Fruit fly (Drosophila melanogaster) whole organism, embryonic: Measurements from ENCODE around the gene tst.

Source experiments
- Aef1 ChIP-seq: fragments of 200-800 bp; sonication (Bioruptor generic); IDR thresholded peaks from 3 replicates; pipeline ENCODE4 v1.3.6; 2022; ENCODE audit warnings: missing biosample characterization, missing genetic modification characterization
- B-H2 ChIP-seq: fragments of 200-800 bp; sonication (Bioruptor generic); optimal IDR thresholded peaks from 2 replicates; lab custom pipeline; 2018; ENCODE audit warnings: missing biosample characterization, mild to moderate bottlenecking, missing genetic modification characterization
- CG10979 ChIP-seq: fragments of 200-800 bp; sonication (Bioruptor generic); optimal IDR thresholded peaks from 2 replicates; lab custom pipeline; 2018; ENCODE audit warnings: missing biosample characterization, mild to moderate bottlenecking, missing genetic modification characterization, moderate library complexity
- CG11398 ChIP-seq: fragments of 200-800 bp; sonication (Bioruptor generic); optimal IDR thresholded peaks from 2 replicates; lab custom pipeline; 2016; ENCODE audit warnings: missing biosample characterization, missing genetic modification characterization
- CG11696 ChIP-seq: fragments of 200-800 bp; sonication (Bioruptor generic); IDR thresholded peaks from 2 replicates; pipeline ENCODE4 v1.3.6; 2022; ENCODE audit warnings: missing biosample characterization, missing genetic modification characterization
- CG12391 ChIP-seq: fragments of 200-800 bp; sonication (Bioruptor generic); optimal IDR thresholded peaks from 3 replicates; lab custom pipeline; 2018; ENCODE audit warnings: missing biosample characterization, mild to moderate bottlenecking, missing genetic modification characterization, moderate library complexity
- CG14710 ChIP-seq: fragments of 200-800 bp; sonication (Bioruptor generic); optimal IDR thresholded peaks from 3 replicates; lab custom pipeline; 2019; ENCODE audit warnings: missing biosample characterization, mild to moderate bottlenecking, missing genetic modification characterization, moderate library complexity
- CG15011 ChIP-seq: fragments of 200-800 bp; sonication (Bioruptor generic); optimal IDR thresholded peaks from 3 replicates; lab custom pipeline; 2018; ENCODE audit warnings: missing biosample characterization, mild to moderate bottlenecking, missing genetic modification characterization
- CG17912 ChIP-seq: fragments of 200-800 bp; sonication (Bioruptor generic); optimal IDR thresholded peaks from 2 replicates; lab custom pipeline; 2018; ENCODE audit warnings: missing biosample characterization, mild to moderate bottlenecking, missing genetic modification characterization
- CG30020 ChIP-seq: fragments of 200-800 bp; optimal IDR thresholded peaks from 2 replicates; lab custom pipeline; 2019; ENCODE audit warnings: missing biosample characterization, mild to moderate bottlenecking, missing genetic modification characterization, moderate library complexity
- CG30403 ChIP-seq: fragments of 200-800 bp; sonication (Bioruptor generic); optimal IDR thresholded peaks from 3 replicates; lab custom pipeline; 2016; ENCODE audit warnings: missing biosample characterization, missing genetic modification characterization
- CG32772 ChIP-seq: fragments of 200-800 bp; sonication (Bioruptor generic); IDR thresholded peaks from 2 replicates; pipeline ENCODE4 v1.3.6; 2022; ENCODE audit warnings: missing biosample characterization, missing genetic modification characterization
- CG4404 ChIP-seq: fragments of 200-800 bp; sonication (Bioruptor generic); IDR thresholded peaks from 2 replicates; pipeline ENCODE4 v1.3.6; 2022; ENCODE audit warnings: missing biosample characterization, missing genetic modification characterization
- CG4617 ChIP-seq: fragments of 200-800 bp; sonication (Bioruptor generic); optimal IDR thresholded peaks from 3 replicates; lab custom pipeline; 2016; ENCODE audit warnings: missing biosample characterization, missing genetic modification characterization, borderline replicate concordance
- CG5180 ChIP-seq: fragments of 200-800 bp; sonication (Bioruptor generic); optimal IDR thresholded peaks from 3 replicates; lab custom pipeline; 2017; ENCODE audit warnings: missing biosample characterization, missing genetic modification characterization, mild to moderate bottlenecking, moderate library complexity, missing genetic modification reagents
- CG6765 ChIP-seq: fragments of 200-800 bp; sonication (Bioruptor generic); optimal IDR thresholded peaks from 3 replicates; lab custom pipeline; 2017; ENCODE audit warnings: missing biosample characterization, mild to moderate bottlenecking, missing genetic modification characterization
- CG7786 ChIP-seq: fragments of 200-800 bp; sonication (Bioruptor generic); optimal IDR thresholded peaks from 2 replicates; lab custom pipeline; 2016; ENCODE audit warnings: missing biosample characterization, missing genetic modification characterization
- CG7839 ChIP-seq: fragments of 200-800 bp; sonication (Bioruptor generic); optimal IDR thresholded peaks from 3 replicates; lab custom pipeline; 2018; ENCODE audit warnings: missing biosample characterization, mild to moderate bottlenecking, missing genetic modification characterization, moderate library complexity
- CG9437 ChIP-seq: fragments of 200-800 bp; sonication (Bioruptor generic); optimal IDR thresholded peaks from 2 replicates; lab custom pipeline; 2018; ENCODE audit warnings: missing biosample characterization, mild to moderate bottlenecking, missing genetic modification characterization
- CG9876 ChIP-seq: fragments of 200-800 bp; sonication (Bioruptor generic); optimal IDR thresholded peaks from 2 replicates; lab custom pipeline; 2016; ENCODE audit warnings: missing biosample characterization, missing genetic modification characterization
- Camta ChIP-seq: fragments of 200-800 bp; sonication (Bioruptor generic); optimal IDR thresholded peaks from 2 replicates; lab custom pipeline; 2016; ENCODE audit warnings: missing biosample characterization, missing genetic modification characterization
- Fer3 ChIP-seq: fragments of 200-800 bp; sonication (Bioruptor generic); optimal IDR thresholded peaks from 2 replicates; lab custom pipeline; 2018; ENCODE audit warnings: missing biosample characterization, mild to moderate bottlenecking, missing genetic modification characterization, moderate library complexity
- HHEX ChIP-seq: fragments of 200-800 bp; sonication (Bioruptor generic); optimal IDR thresholded peaks from 3 replicates; lab custom pipeline; 2017; ENCODE audit warnings: missing biosample characterization, mild to moderate bottlenecking, missing genetic modification characterization, missing genetic modification reagents
- Six4 ChIP-seq: fragments of 200-800 bp; sonication (Bioruptor generic); optimal IDR thresholded peaks from 2 replicates; lab custom pipeline; 2016; ENCODE audit warnings: missing biosample characterization, missing genetic modification characterization
- Sry-δ ChIP-seq: fragments of 200-800 bp; sonication (Bioruptor generic); optimal IDR thresholded peaks from 2 replicates; lab custom pipeline; 2016; ENCODE audit warnings: missing biosample characterization, missing genetic modification characterization
- Xrp1 ChIP-seq: fragments of 200-800 bp; sonication (Bioruptor generic); IDR thresholded peaks from 2 replicates; pipeline ENCODE4 v1.3.6; 2022; ENCODE audit warnings: missing biosample characterization, missing genetic modification characterization
- YL-1 ChIP-seq: fragments of 200-800 bp; sonication (Bioruptor generic); optimal IDR thresholded peaks from 3 replicates; lab custom pipeline; 2017; ENCODE audit warnings: missing biosample characterization, mild to moderate bottlenecking, missing genetic modification characterization
- ap ChIP-seq: fragments of 200-800 bp; sonication (Bioruptor generic); IDR thresholded peaks from 2 replicates; pipeline ENCODE4 v1.3.6; 2022; ENCODE audit warnings: missing biosample characterization, missing genetic modification characterization
- bsh ChIP-seq, 2 experiments: fragments of 200-800 bp; sonication (Bioruptor generic); optimal IDR thresholded peaks; 2 replicates each; lab custom pipeline; 2017 to 2018; ENCODE audit warnings: mild to moderate bottlenecking in 2 of 2, missing biosample characterization in 2 of 2, missing genetic modification characterization in 2 of 2, moderate library complexity in 1 of 2
- chinmo ChIP-seq: fragments of 200-800 bp; sonication (Bioruptor generic); IDR thresholded peaks from 4 replicates; pipeline ENCODE4 v1.3.6; 2022; ENCODE audit warnings: missing biosample characterization, missing genetic modification characterization; ENCODE audit not compliant: partially characterized antibody
- ci ChIP-seq: fragments of 200-800 bp; sonication (Bioruptor generic); IDR thresholded peaks from 3 replicates; pipeline ENCODE4 v1.3.6; 2022; ENCODE audit warnings: missing biosample characterization, missing genetic modification characterization
- croc ChIP-seq: fragments of 200-800 bp; sonication (Bioruptor generic); conservative IDR thresholded peaks from 3 replicates; pipeline ENCODE4 v1.3.6; 2022; ENCODE audit warnings: missing biosample characterization, missing genetic modification characterization
- da ChIP-seq: fragments of 200-800 bp; sonication (Bioruptor generic); optimal IDR thresholded peaks from 2 replicates; lab custom pipeline; 2016; ENCODE audit warnings: missing biosample characterization, missing genetic modification characterization
- esg ChIP-seq: fragments of 200-800 bp; sonication (Bioruptor generic); conservative IDR thresholded peaks from 2 replicates; pipeline ENCODE4 v1.3.6; 2022; ENCODE audit warnings: missing biosample characterization, missing genetic modification characterization
- fu2 ChIP-seq: fragments of 200-800 bp; sonication (Bioruptor generic); optimal IDR thresholded peaks from 2 replicates; lab custom pipeline; 2016; ENCODE audit warnings: missing biosample characterization, missing genetic modification characterization
- ken ChIP-seq: fragments of 200-800 bp; sonication (Bioruptor generic); IDR thresholded peaks from 3 replicates; pipeline ENCODE4 v1.3.6; 2022; ENCODE audit warnings: missing biosample characterization, missing genetic modification characterization
- lmd ChIP-seq: fragments of 200-800 bp; sonication (Bioruptor generic); IDR thresholded peaks from 2 replicates; pipeline ENCODE4 v1.3.6; 2022; ENCODE audit warnings: missing biosample characterization, missing genetic modification characterization
- nerfin-1 ChIP-seq: fragments of 200-800 bp; sonication (Bioruptor generic); optimal IDR thresholded peaks from 3 replicates; lab custom pipeline; 2019; ENCODE audit warnings: missing biosample characterization, mild to moderate bottlenecking, missing genetic modification characterization, moderate library complexity
- org-1 ChIP-seq: fragments of 200-800 bp; sonication (Bioruptor generic); optimal IDR thresholded peaks from 2 replicates; lab custom pipeline; 2017; ENCODE audit warnings: missing biosample characterization, missing genetic modification characterization
- pum ChIP-seq: fragments of 200-800 bp; sonication (Bioruptor generic); optimal IDR thresholded peaks from 2 replicates; lab custom pipeline; 2016; ENCODE audit warnings: missing biosample characterization, missing genetic modification characterization
- repo ChIP-seq: fragments of 200-800 bp; sonication (Bioruptor generic); optimal IDR thresholded peaks from 2 replicates; lab custom pipeline; 2016; ENCODE audit warnings: missing biosample characterization, missing genetic modification characterization
- rib ChIP-seq: fragments of 200-800 bp; sonication (Bioruptor generic); IDR thresholded peaks from 2 replicates; pipeline ENCODE4 v1.3.6; 2022; ENCODE audit warnings: missing biosample characterization, missing genetic modification characterization
- sisA ChIP-seq: fragments of 200-800 bp; sonication (Bioruptor generic); IDR thresholded peaks from 2 replicates; pipeline ENCODE4 v1.3.6; 2022; ENCODE audit warnings: missing biosample characterization, missing genetic modification characterization
- slou ChIP-seq: fragments of 200-800 bp; sonication (Bioruptor generic); optimal IDR thresholded peaks from 3 replicates; lab custom pipeline; 2016; ENCODE audit warnings: missing biosample characterization, missing genetic modification characterization
- sqz ChIP-seq: fragments of 200-800 bp; sonication (Bioruptor generic); optimal IDR thresholded peaks from 3 replicates; lab custom pipeline; 2018; ENCODE audit warnings: missing biosample characterization, mild to moderate bottlenecking, missing genetic modification characterization
- trem ChIP-seq: fragments of 200-800 bp; optimal IDR thresholded peaks from 3 replicates; lab custom pipeline; 2019; ENCODE audit warnings: missing biosample characterization, mild to moderate bottlenecking, missing genetic modification characterization, moderate library complexity
- twi ChIP-seq: fragments of 200-800 bp; optimal IDR thresholded peaks from 2 replicates; lab custom pipeline; 2019; ENCODE audit warnings: missing biosample characterization, mild to moderate bottlenecking, missing genetic modification characterization, moderate library complexity
- tx ChIP-seq: fragments of 200-800 bp; sonication (Bioruptor generic); optimal IDR thresholded peaks from 2 replicates; lab custom pipeline; 2016; ENCODE audit warnings: missing biosample characterization, missing genetic modification characterization
- vvl ChIP-seq: fragments of 200-800 bp; sonication (Bioruptor generic); IDR thresholded peaks from 2 replicates; pipeline ENCODE4 v1.3.6; 2022; ENCODE audit warnings: missing biosample characterization, missing genetic modification characterization
- wek ChIP-seq: fragments of 200-800 bp; sonication (Bioruptor generic); optimal IDR thresholded peaks from 3 replicates; lab custom pipeline; 2018; ENCODE audit warnings: missing biosample characterization, mild to moderate bottlenecking, missing genetic modification characterization, moderate library complexity

The tst gene

dm6 chr3R:23757912-23758607, 14.6 kb downstream of the tst start, which contains the start of the genes PTPMT1 and Hrd3 (continued):
- peak; percentile 98 for TF ChIP-seq CG4617 (GFP tag; lab: Kevin White, UChicago)
- TF ChIP-seq esg (GFP tag; lab: Robert Waterston, UW): peak; percentile 96
- peak; percentile 99 for TF ChIP-seq CG7839 (tag; lab: Kevin White, UChicago)
- peak; percentile 98 for TF ChIP-seq org-1
- peak; percentile 98 for TF ChIP-seq CG14710
- TF ChIP-seq CG10979 (tag; lab: Kevin White, UChicago): peak; percentile 98
- TF ChIP-seq CG5180 (GFP tag; lab: Kevin White, UChicago): peak; percentile 92
- TF ChIP-seq pum: peak; percentile 98
- peak; percentile 97 to 98 for TF ChIP-seq bsh (GFP tag; optimal IDR thresholded peaks at IDR 0.05; lab: Kevin White, UChicago)
- peak; percentile 93 for TF ChIP-seq CG11398 (GFP tag; lab: Kevin White, UChicago)
- TF ChIP-seq CG11696 (GFP tag; lab: Robert Waterston, UW): peak; percentile 83
- peak; percentile 97 for TF ChIP-seq CG6765 (GFP tag; lab: Kevin White, UChicago)
- peak; percentile 84 for TF ChIP-seq wek (GFP tag; lab: Kevin White, UChicago)
- peak; percentile 97 for TF ChIP-seq Camta (GFP tag; lab: Kevin White, UChicago)
- peak; percentile 94 for TF ChIP-seq ken (GFP tag; lab: Robert Waterston, UW)
- TF ChIP-seq sqz (GFP tag; lab: Kevin White, UChicago): peak; percentile 98
- peak; percentile 92 for TF ChIP-seq ap (GFP tag; lab: Robert Waterston, UW)
- peak; percentile 98 for TF ChIP-seq lmd (GFP tag; lab: Robert Waterston, UW)
- TF ChIP-seq tx (GFP tag; lab: Kevin White, UChicago): peak; percentile 97
- peak; percentile 94 for TF ChIP-seq CG9876 (GFP tag; lab: Kevin White, UChicago)
- peak; percentile 99 for TF ChIP-seq CG15011 (GFP tag; lab: Kevin White, UChicago)
- peak; percentile 97 for TF ChIP-seq twi (tag; lab: Kevin White, UChicago)
- TF ChIP-seq ci (GFP tag; lab: Robert Waterston, UW): peak; percentile 94
- peak; percentile 99 for TF ChIP-seq CG12391
- peak; percentile 96 for TF ChIP-seq fu2 (GFP tag; lab: Kevin White, UChicago)
- TF ChIP-seq B-H2 (GFP tag; lab: Kevin White, UChicago): peak; percentile 97
- peak; percentile 97 for TF ChIP-seq sisA (GFP tag; lab: Robert Waterston, UW)
- peak; percentile 95 for TF ChIP-seq CG32772 (GFP tag; lab: Robert Waterston, UW)
- peak; percentile 91; the same call in 1 of the 2 replicates for TF ChIP-seq rib (GFP tag; lab: Robert Waterston, UW)
- peak; percentile 96 for TF ChIP-seq croc (GFP tag; lab: Robert Waterston, UW)
- TF ChIP-seq Sry-δ (GFP tag; lab: Kevin White, UChicago): peak; percentile 71
- peak; percentile 93 for TF ChIP-seq repo (GFP tag; lab: Kevin White, UChicago)
- TF ChIP-seq nerfin-1: peak; percentile 98
- TF ChIP-seq vvl: peak; percentile 96
- TF ChIP-seq slou (GFP tag; lab: Kevin White, UChicago): peak; percentile 98
- TF ChIP-seq CG17912: peak; percentile 86
- peak; percentile 97 for TF ChIP-seq Xrp1 (GFP tag; lab: Robert Waterston, UW)
- TF ChIP-seq chinmo (GFP tag; lab: Robert Waterston, UW): 0 out of 4 replicates have a peak, but pooled peaks have one; percentile 32
- peak; percentile 92 for TF ChIP-seq CG30020 (tag; lab: Kevin White, UChicago)
- peak; percentile 97 for TF ChIP-seq Fer3 (tag; lab: Kevin White, UChicago)
- peak; percentile 97 for TF ChIP-seq CG9437 (GFP tag; lab: Kevin White, UChicago)
- peak; percentile 100 for TF ChIP-seq CG30403 (GFP tag; lab: Kevin White, UChicago)
- TF ChIP-seq Six4 (GFP tag; lab: Kevin White, UChicago): peak; percentile 98
- peak; percentile 93 for TF ChIP-seq da (GFP tag; lab: Kevin White, UChicago)
- peak; percentile 97 for TF ChIP-seq CG7786
- peak; percentile 95 for TF ChIP-seq trem (tag; lab: Kevin White, UChicago)
- peak; percentile 99 for TF ChIP-seq YL-1
- peak; percentile 95 for TF ChIP-seq Aef1 (GFP tag; lab: Robert Waterston, UW)
- peak; percentile 97 for TF ChIP-seq CG4404 (GFP tag; lab: Robert Waterston, UW)
- TF ChIP-seq HHEX (GFP tag; lab: Kevin White, UChicago): peak; percentile 99
